Fruit fly (Drosophila melanogaster) whole organism, prepupa: ENCODE data around the gene mthl1.
A peak's percentile ranks its signal among the peaks of the same experiment; 100 is the strongest.

Experiments used
- Blimp-1 ChIP-seq: fragments of 200-800 bp; sonication (Bioruptor generic); optimal IDR thresholded peaks from 3 replicates; lab custom pipeline; 2017; ENCODE audit warnings: missing biosample characterization, missing genetic modification characterization, mild to moderate bottlenecking, moderate library complexity, missing genetic modification reagents
- CG10631 ChIP-seq: fragments of 200-800 bp; sonication (Bioruptor generic); optimal IDR thresholded peaks from 2 replicates; lab custom pipeline; 2016; ENCODE audit warnings: missing biosample characterization, missing genetic modification characterization
- CG10669 ChIP-seq: fragments of 200-800 bp; sonication (Bioruptor generic); optimal IDR thresholded peaks from 3 replicates; lab custom pipeline; 2018; ENCODE audit warnings: missing biosample characterization, mild to moderate bottlenecking, missing genetic modification characterization, moderate library complexity
- CG11294 ChIP-seq: fragments of 200-800 bp; sonication (Bioruptor generic); IDR thresholded peaks from 2 replicates; pipeline ENCODE4 v1.3.6; 2022; ENCODE audit warnings: missing biosample characterization, missing genetic modification characterization
- CG11902 ChIP-seq: fragments of 200-800 bp; sonication (Bioruptor generic); optimal IDR thresholded peaks from 3 replicates; lab custom pipeline; 2016; ENCODE audit warnings: missing biosample characterization, missing genetic modification characterization
- CG1621 ChIP-seq: fragments of 200-800 bp; sonication (Bioruptor generic); optimal IDR thresholded peaks from 3 replicates; lab custom pipeline; 2018; ENCODE audit warnings: missing biosample characterization, mild to moderate bottlenecking, missing genetic modification characterization
- CG3032 ChIP-seq: fragments of 200-800 bp; optimal IDR thresholded peaks from 2 replicates; lab custom pipeline; 2019; ENCODE audit warnings: missing biosample characterization, mild to moderate bottlenecking, missing genetic modification characterization, moderate library complexity
- CG31627 ChIP-seq: fragments of 200-800 bp; sonication (Bioruptor generic); optimal IDR thresholded peaks from 3 replicates; lab custom pipeline; 2016; ENCODE audit warnings: missing biosample characterization, missing genetic modification characterization
- CG32006 ChIP-seq: fragments of 200-800 bp; sonication (Bioruptor generic); optimal IDR thresholded peaks from 3 replicates; lab custom pipeline; 2017; ENCODE audit warnings: missing biosample characterization, mild to moderate bottlenecking, missing genetic modification characterization
- CG34406 ChIP-seq: fragments of 200-800 bp; sonication (Bioruptor generic); optimal IDR thresholded peaks from 3 replicates; lab custom pipeline; 2016; ENCODE audit warnings: missing biosample characterization, missing genetic modification characterization
- CG3919 ChIP-seq: fragments of 200-800 bp; sonication (Bioruptor generic); optimal IDR thresholded peaks from 3 replicates; lab custom pipeline; 2016; ENCODE audit warnings: missing biosample characterization, missing genetic modification characterization
- CG4318 ChIP-seq: fragments of 200-800 bp; sonication (Bioruptor generic); optimal IDR thresholded peaks from 3 replicates; lab custom pipeline; 2017; ENCODE audit warnings: missing biosample characterization, mild to moderate bottlenecking, missing genetic modification characterization
- CG6276 ChIP-seq: fragments of 200-800 bp; sonication (Bioruptor generic); optimal IDR thresholded peaks from 2 replicates; lab custom pipeline; 2017; ENCODE audit warnings: missing biosample characterization, mild to moderate bottlenecking, missing genetic modification characterization
- CG6792 ChIP-seq: fragments of 200-800 bp; sonication (Bioruptor generic); optimal IDR thresholded peaks from 3 replicates; lab custom pipeline; 2016; ENCODE audit warnings: missing biosample characterization, missing genetic modification characterization
- CG6808 ChIP-seq: fragments of 200-800 bp; sonication (Bioruptor generic); optimal IDR thresholded peaks from 3 replicates; lab custom pipeline; 2017; ENCODE audit warnings: missing biosample characterization, missing genetic modification characterization, mild to moderate bottlenecking, moderate library complexity, missing genetic modification reagents
- CG6854 ChIP-seq: fragments of 200-800 bp; sonication (Bioruptor generic); optimal IDR thresholded peaks from 2 replicates; lab custom pipeline; 2017; ENCODE audit warnings: missing biosample characterization, mild to moderate bottlenecking, missing genetic modification characterization
- CG9139 ChIP-seq: fragments of 200-800 bp; sonication (Bioruptor generic); optimal IDR thresholded peaks from 3 replicates; lab custom pipeline; 2017; ENCODE audit warnings: missing biosample characterization, mild to moderate bottlenecking, missing genetic modification characterization
- Eip78C ChIP-seq: fragments of 200-800 bp; sonication (Bioruptor generic); peaks from one replicate; lab custom pipeline; 2016; ENCODE audit warnings: missing biosample characterization, missing genetic modification characterization
- Eip93F ChIP-seq: fragments of 200-800 bp; sonication (Bioruptor generic); optimal IDR thresholded peaks from 2 replicates; lab custom pipeline; 2016; ENCODE audit warnings: missing biosample characterization, mild to moderate bottlenecking, missing genetic modification characterization
- Ets21C ChIP-seq: fragments of 200-800 bp; sonication (Bioruptor generic); optimal IDR thresholded peaks from 3 replicates; lab custom pipeline; 2016; ENCODE audit warnings: missing biosample characterization, missing genetic modification characterization
- Ets96B ChIP-seq: fragments of 200-800 bp; optimal IDR thresholded peaks from 2 replicates; lab custom pipeline; 2019; ENCODE audit warnings: missing biosample characterization, mild to moderate bottlenecking, missing genetic modification characterization, moderate library complexity
- Gug ChIP-seq: fragments of 200-800 bp; sonication (Bioruptor generic); IDR thresholded peaks from 2 replicates; pipeline ENCODE4 v1.3.6; 2022; ENCODE audit warnings: missing biosample characterization, missing genetic modification characterization
- Hr39 ChIP-seq: fragments of 200-800 bp; sonication (Bioruptor generic); optimal IDR thresholded peaks from 2 replicates; lab custom pipeline; 2016; ENCODE audit warnings: missing biosample characterization, missing genetic modification characterization
- Lpt ChIP-seq: fragments of 200-800 bp; sonication (Bioruptor generic); optimal IDR thresholded peaks from 3 replicates; lab custom pipeline; 2016; ENCODE audit warnings: missing biosample characterization, missing genetic modification characterization
- Met ChIP-seq: fragments of 200-800 bp; sonication (Bioruptor generic); optimal IDR thresholded peaks from 3 replicates; lab custom pipeline; 2016; ENCODE audit warnings: missing biosample characterization, missing genetic modification characterization
- OdsH ChIP-seq: fragments of 200-800 bp; sonication (Bioruptor generic); optimal IDR thresholded peaks from 3 replicates; lab custom pipeline; 2016; ENCODE audit warnings: missing biosample characterization, missing genetic modification characterization
- Smox ChIP-seq: fragments of 200-800 bp; sonication (Bioruptor generic); optimal IDR thresholded peaks from 3 replicates; lab custom pipeline; 2016; ENCODE audit warnings: missing biosample characterization, missing genetic modification characterization
- Sox102F ChIP-seq: fragments of 200-800 bp; sonication (Bioruptor generic); optimal IDR thresholded peaks from 2 replicates; lab custom pipeline; 2016; ENCODE audit warnings: missing biosample characterization, mild to moderate bottlenecking, missing genetic modification characterization
- Sox14 ChIP-seq: fragments of 200-800 bp; sonication (Bioruptor generic); optimal IDR thresholded peaks from 3 replicates; lab custom pipeline; 2016; ENCODE audit warnings: missing biosample characterization, missing genetic modification characterization
- Sox15 ChIP-seq: fragments of 200-800 bp; sonication (Bioruptor generic); optimal IDR thresholded peaks from 3 replicates; lab custom pipeline; 2016; ENCODE audit warnings: missing biosample characterization, missing genetic modification characterization
- achi ChIP-seq: fragments of 200-800 bp; sonication (Bioruptor generic); optimal IDR thresholded peaks from 3 replicates; lab custom pipeline; 2016; ENCODE audit warnings: missing biosample characterization, missing genetic modification characterization
- dsx ChIP-seq: fragments of 200-800 bp; optimal IDR thresholded peaks from 3 replicates; lab custom pipeline; 2019; ENCODE audit warnings: missing biosample characterization, mild to moderate bottlenecking, missing genetic modification characterization, moderate library complexity; ENCODE audit not compliant: poor library complexity, severe bottlenecking
- eg ChIP-seq: fragments of 200-800 bp; sonication (Bioruptor generic); IDR thresholded peaks from 3 replicates; pipeline ENCODE4 v1.3.6; 2022; ENCODE audit warnings: missing biosample characterization, missing genetic modification characterization
- esn ChIP-seq: fragments of 200-800 bp; sonication (Bioruptor generic); optimal IDR thresholded peaks from 2 replicates; lab custom pipeline; 2016; ENCODE audit warnings: missing biosample characterization, mild to moderate bottlenecking, missing genetic modification characterization, moderate library complexity
- fd59A ChIP-seq: fragments of 200-800 bp; sonication (Bioruptor generic); optimal IDR thresholded peaks from 2 replicates; lab custom pipeline; 2017; ENCODE audit warnings: missing biosample characterization, mild to moderate bottlenecking, missing genetic modification characterization, missing genetic modification reagents
- fkh ChIP-seq: fragments of 200-800 bp; sonication (Bioruptor generic); optimal IDR thresholded peaks from 3 replicates; lab custom pipeline; 2017; ENCODE audit warnings: missing biosample characterization, mild to moderate bottlenecking, missing genetic modification characterization, moderate library complexity
- lz ChIP-seq: fragments of 200-800 bp; sonication (Bioruptor generic); optimal IDR thresholded peaks from 3 replicates; lab custom pipeline; 2016; ENCODE audit warnings: missing biosample characterization, missing genetic modification characterization
- pdm3 ChIP-seq: fragments of 200-800 bp; sonication (Bioruptor generic); optimal IDR thresholded peaks from 3 replicates; lab custom pipeline; 2016; ENCODE audit warnings: missing biosample characterization, missing genetic modification characterization
- spab ChIP-seq: fragments of 200-800 bp; sonication (Bioruptor generic); optimal IDR thresholded peaks from 2 replicates; lab custom pipeline; 2017; ENCODE audit warnings: missing biosample characterization, mild to moderate bottlenecking, missing genetic modification characterization, missing genetic modification reagents
- svp ChIP-seq: fragments of 200-800 bp; sonication (Bioruptor generic); peaks from one replicate; lab custom pipeline; 2016; ENCODE audit warnings: missing biosample characterization, missing genetic modification characterization
- vri ChIP-seq: fragments of 200-800 bp; sonication (Bioruptor generic); optimal IDR thresholded peaks from 3 replicates; lab custom pipeline; 2016; ENCODE audit warnings: missing biosample characterization, mild to moderate bottlenecking, missing genetic modification characterization

Gene mthl1

DNA sequence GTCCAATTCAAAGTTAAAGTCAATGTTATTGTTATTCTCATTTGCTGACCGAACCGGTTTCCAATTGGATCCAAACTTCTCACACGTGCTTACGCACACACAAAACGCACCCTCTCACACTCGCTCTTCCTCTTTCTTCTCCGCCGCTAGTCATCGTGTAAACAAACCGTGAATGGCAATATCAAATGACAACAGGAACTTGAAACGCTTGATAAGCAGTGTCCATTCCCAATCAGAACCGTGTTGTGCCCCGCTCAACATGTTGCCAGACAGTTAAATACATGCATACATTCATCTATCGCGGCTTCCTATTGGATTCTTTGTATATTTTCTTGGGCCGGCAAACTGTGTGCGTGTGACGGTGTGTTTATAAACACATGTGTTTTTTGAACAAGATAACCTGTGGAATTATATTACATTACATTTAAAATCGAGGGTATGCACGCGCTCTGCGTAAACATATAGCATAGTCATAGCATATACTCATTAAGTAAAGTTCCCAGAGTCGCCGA is 15.0 kb downstream of the mthl1 start (continued):
- TF ChIP-seq pdm3 (GFP tag; lab: Kevin White, UChicago) (no peak), dsx (GFP tag; lab: Kevin White, UChicago) (peak; percentile 20), Eip93F (GFP tag; lab: Kevin White, UChicago) (no peak), CG9139 (GFP tag; lab: Kevin White, UChicago) (no peak), CG3032 (tag; lab: Kevin White, UChicago) (no peak), CG6854 (GFP tag; lab: Kevin White, UChicago) (peak; percentile 6), spab (GFP tag; lab: Kevin White, UChicago) (no peak), CG3919 (GFP tag; lab: Kevin White, UChicago) (no peak), Sox102F (GFP tag; lab: Kevin White, UChicago) (no peak), Sox15 (GFP tag; lab: Kevin White, UChicago) (no peak), CG10669 (GFP tag; lab: Kevin White, UChicago) (no peak), Met (GFP tag; lab: Kevin White, UChicago) (no peak), CG6792 (GFP tag; lab: Kevin White, UChicago) (no peak), CG6808 (no peak), vri (no peak), achi (GFP tag; lab: Kevin White, UChicago) (no peak), Ets21C (GFP tag; lab: Kevin White, UChicago) (no peak), Ets96B (no peak), Lpt (no peak), CG4318 (GFP tag; lab: Kevin White, UChicago) (no peak), CG6276 (no peak), CG11294 (GFP tag; lab: Robert Waterston, UW) (no peak), CG31627 (GFP tag; lab: Kevin White, UChicago) (no peak), Smox (GFP tag; lab: Kevin White, UChicago) (no peak), CG11902 (GFP tag; lab: Kevin White, UChicago) (no peak), CG10631 (no peak), esn (GFP tag; lab: Kevin White, UChicago) (no peak), CG32006 (GFP tag; lab: Kevin White, UChicago) (no peak), svp (peak; percentile 76), CG34406 (GFP tag; lab: Kevin White, UChicago) (no peak), lz (GFP tag; lab: Kevin White, UChicago) (no peak), fd59A (GFP tag; lab: Kevin White, UChicago) (no peak), CG1621 (tag; lab: Kevin White, UChicago) (no peak), Sox14 (GFP tag; lab: Kevin White, UChicago) (no peak), OdsH (GFP tag; lab: Kevin White, UChicago) (no peak), Hr39 (GFP tag; lab: Kevin White, UChicago) (no peak), Gug (no peak), fkh (GFP tag; lab: Kevin White, UChicago) (peak; percentile 96), Blimp-1 (GFP tag; lab: Kevin White, UChicago) (no peak)

- TF ChIP-seq fkh (GFP tag; lab: Kevin White, UChicago) (peak; percentile 17), CG6808 (no peak), eg (GFP tag; lab: Robert Waterston, UW) (no peak), Eip78C (GFP tag; lab: Kevin White, UChicago) (peak; percentile 13)
Measured at dm6 chrX:16660632-16661031, 19.9 kb downstream of the mthl1 start.
